Fruit fly (Drosophila melanogaster) whole organism, adult: ENCODE results near the gene Ugt37C2.
A peak's percentile ranks its signal among the peaks of the same experiment; 100 is the strongest.

ENCODE experiments used
- CG11617 ChIP-seq: fragments of 200-800 bp; sonication (Bioruptor generic); optimal IDR thresholded peaks from 2 replicates; lab custom pipeline; 2017; ENCODE audit warnings: mild to moderate bottlenecking, missing biosample characterization, missing genetic modification reagents, missing genetic modification characterization
- CG12768 ChIP-seq: fragments of 200-800 bp; sonication (Bioruptor generic); optimal IDR thresholded peaks from 2 replicates; lab custom pipeline; 2017; ENCODE audit warnings: missing biosample characterization, missing genetic modification characterization, mild to moderate bottlenecking, moderate library complexity, missing genetic modification reagents
- CG14711 ChIP-seq: fragments of 200-800 bp; sonication (Bioruptor generic); optimal IDR thresholded peaks from 2 replicates; lab custom pipeline; 2018; ENCODE audit warnings: missing biosample characterization, mild to moderate bottlenecking, missing genetic modification characterization, moderate library complexity
- CG1620 ChIP-seq: fragments of 200-800 bp; sonication (Bioruptor generic); optimal IDR thresholded peaks from 2 replicates; lab custom pipeline; 2016; ENCODE audit warnings: missing biosample characterization, missing genetic modification characterization
- CG33017 ChIP-seq: fragments of 200-800 bp; sonication (Bioruptor generic); optimal IDR thresholded peaks from 2 replicates; lab custom pipeline; 2018; ENCODE audit warnings: missing biosample characterization, mild to moderate bottlenecking, missing genetic modification characterization, moderate library complexity
- CG5204 ChIP-seq: fragments of 200-800 bp; sonication (Bioruptor generic); optimal IDR thresholded peaks from 2 replicates; lab custom pipeline; 2016; ENCODE audit warnings: missing biosample characterization, missing genetic modification characterization
- CG7045 ChIP-seq: fragments of 200-800 bp; sonication (Bioruptor generic); optimal IDR thresholded peaks from 2 replicates; lab custom pipeline; 2017; ENCODE audit warnings: missing biosample characterization, mild to moderate bottlenecking, missing genetic modification characterization
- CG7101 ChIP-seq: fragments of 200-800 bp; sonication (Bioruptor generic); optimal IDR thresholded peaks from 2 replicates; lab custom pipeline; 2018; ENCODE audit warnings: missing biosample characterization, mild to moderate bottlenecking, missing genetic modification characterization, moderate library complexity
- Clk ChIP-seq: fragments of 200-800 bp; sonication (Bioruptor generic); optimal IDR thresholded peaks from 2 replicates; lab custom pipeline; 2017; ENCODE audit warnings: missing biosample characterization, missing genetic modification characterization
- Crg-1 ChIP-seq: fragments of 200-800 bp; sonication (Bioruptor generic); optimal IDR thresholded peaks from 2 replicates; lab custom pipeline; 2016; ENCODE audit warnings: missing biosample characterization, missing genetic modification characterization
- Hr96 ChIP-seq: fragments of 200-800 bp; sonication (Bioruptor generic); optimal IDR thresholded peaks from 2 replicates; lab custom pipeline; 2016; ENCODE audit warnings: missing biosample characterization, missing genetic modification characterization
- Mnt ChIP-seq: fragments of 200-800 bp; sonication (Bioruptor generic); optimal IDR thresholded peaks from 2 replicates; lab custom pipeline; 2016; ENCODE audit warnings: missing biosample characterization, mild to moderate bottlenecking, missing genetic modification characterization
- bab1 ChIP-seq: fragments of 200-800 bp; sonication (Bioruptor generic); optimal IDR thresholded peaks from 3 replicates; lab custom pipeline; 2019; ENCODE audit warnings: missing biosample characterization, mild to moderate bottlenecking, missing genetic modification characterization, moderate library complexity
- cic ChIP-seq: fragments of 200-800 bp; sonication (Bioruptor generic); optimal IDR thresholded peaks from 2 replicates; lab custom pipeline; 2017; ENCODE audit warnings: missing biosample characterization, mild to moderate bottlenecking, missing genetic modification characterization, moderate library complexity
- cnc ChIP-seq, 2 experiments: fragments of >200 bp; optimal IDR thresholded peaks; 2 replicates each; lab custom pipeline; 2017
- kay ChIP-seq: fragments of 200-800 bp; sonication (Bioruptor generic); peaks from one replicate; lab custom pipeline; 2016; ENCODE audit warnings: missing biosample characterization, missing genetic modification characterization, borderline replicate concordance
- ovo ChIP-seq: fragments of 200-800 bp; sonication (Bioruptor generic); optimal IDR thresholded peaks from 2 replicates; lab custom pipeline; 2016; ENCODE audit warnings: missing biosample characterization, missing genetic modification characterization
- pad ChIP-seq: fragments of 200-800 bp; sonication (Bioruptor generic); optimal IDR thresholded peaks from 3 replicates; lab custom pipeline; 2017; ENCODE audit warnings: missing biosample characterization, missing genetic modification characterization, mild to moderate bottlenecking, moderate library complexity, missing genetic modification reagents
- tj ChIP-seq: fragments of 200-800 bp; sonication (Bioruptor generic); optimal IDR thresholded peaks from 3 replicates; lab custom pipeline; 2017; ENCODE audit warnings: missing biosample characterization, mild to moderate bottlenecking, missing genetic modification characterization, moderate library complexity
- toe ChIP-seq: fragments of 200-800 bp; sonication (Bioruptor generic); optimal IDR thresholded peaks from 2 replicates; lab custom pipeline; 2016; ENCODE audit warnings: missing biosample characterization, missing genetic modification characterization

Gene Ugt37C2

DNA sequence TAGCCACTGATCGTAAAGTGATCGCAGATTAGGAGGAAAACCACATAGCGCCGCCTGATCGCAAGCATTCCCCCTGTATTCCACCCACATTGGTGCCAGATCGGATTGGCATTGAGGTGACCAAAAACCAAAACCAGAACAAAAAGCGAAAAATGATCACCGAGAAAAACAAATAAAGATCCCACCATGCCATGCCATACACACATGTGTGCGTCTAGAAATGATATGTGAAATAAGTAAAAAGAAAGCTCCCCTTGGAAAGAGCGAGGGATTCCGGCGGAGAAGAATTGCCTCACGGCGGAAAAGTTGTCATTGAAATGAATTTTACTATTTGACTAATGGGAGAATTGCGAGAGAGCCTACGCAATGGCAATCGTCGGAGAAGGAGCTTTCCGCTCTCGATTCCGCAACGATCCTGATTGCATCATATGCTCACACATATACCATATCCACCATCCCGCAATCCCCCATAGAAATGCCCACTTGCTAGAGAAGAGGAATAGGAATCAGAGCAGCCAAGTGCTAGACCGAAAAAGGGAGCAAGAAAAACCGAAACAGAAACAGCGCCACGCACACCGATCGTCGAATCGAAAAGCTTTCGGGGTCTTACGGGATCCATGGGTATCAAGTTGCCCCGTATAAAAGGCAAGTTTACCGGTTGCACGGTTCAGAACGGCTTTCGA, 27.8 kb upstream of the Ugt37C2 start, which contains the start of gene Mhc:
Mhc (plus strand) TSS at position 497 of the 683 bp plus-strand sequence.
- no peak for TF ChIP-seq CG1620 (GFP tag; lab: Kevin White, UChicago)
- no peak for TF ChIP-seq cic (GFP tag; lab: Kevin White, UChicago)
- TF ChIP-seq bab1 (GFP tag; lab: Kevin White, UChicago) = no peak
- TF ChIP-seq CG7101 (tag; lab: Kevin White, UChicago) = no peak
- TF ChIP-seq Hr96 (GFP tag; lab: Kevin White, UChicago) = no peak
- no peak for TF ChIP-seq CG5204 (GFP tag; lab: Kevin White, UChicago)
- TF ChIP-seq kay (GFP tag; lab: Kevin White, UChicago) = no peak
- TF ChIP-seq CG11617 (GFP tag; lab: Kevin White, UChicago) = no peak
- no peak for TF ChIP-seq ovo (GFP tag; lab: Kevin White, UChicago)
- no peak for TF ChIP-seq pad (GFP tag; lab: Kevin White, UChicago)
- TF ChIP-seq CG12768 (GFP tag; lab: Kevin White, UChicago) = no peak
- no peak for TF ChIP-seq Clk
- no peak for TF ChIP-seq CG33017
- no peak for TF ChIP-seq Crg-1 (GFP tag; lab: Kevin White, UChicago)
- no peak for TF ChIP-seq toe
- TF ChIP-seq Mnt = no peak
- no peak for TF ChIP-seq cnc (optimal IDR thresholded peaks at IDR 0.05; lab: Kevin White, UChicago)
- no peak for TF ChIP-seq tj (GFP tag; lab: Kevin White, UChicago)
- no peak for TF ChIP-seq CG14711 (tag; lab: Kevin White, UChicago)
- no peak for TF ChIP-seq CG7045 (GFP tag; lab: Kevin White, UChicago)

- TF ChIP-seq kay (GFP tag; lab: Kevin White, UChicago) (no peak), ovo (GFP tag; lab: Kevin White, UChicago) (no peak), CG1620 (GFP tag; lab: Kevin White, UChicago) (no peak), bab1 (GFP tag; lab: Kevin White, UChicago) (no peak)
These were observed 6.5 kb upstream of the Ugt37C2 start for dm6 chr2L:16787548-16787947.

dm6 chr2L:16788885-16789284, 5.1 kb upstream of the Ugt37C2 start:
- TF ChIP-seq bab1 (GFP tag; lab: Kevin White, UChicago) (no peak), kay (GFP tag; lab: Kevin White, UChicago) (peak; percentile 2), Mnt (no peak), ovo (GFP tag; lab: Kevin White, UChicago) (no peak)

- TF ChIP-seq CG14711 (tag; lab: Kevin White, UChicago) = no peak
- no peak for TF ChIP-seq pad (GFP tag; lab: Kevin White, UChicago)
These were observed 4.1 kb upstream of the Ugt37C2 start for dm6 chr2L:16789880-16790279.

DNA sequence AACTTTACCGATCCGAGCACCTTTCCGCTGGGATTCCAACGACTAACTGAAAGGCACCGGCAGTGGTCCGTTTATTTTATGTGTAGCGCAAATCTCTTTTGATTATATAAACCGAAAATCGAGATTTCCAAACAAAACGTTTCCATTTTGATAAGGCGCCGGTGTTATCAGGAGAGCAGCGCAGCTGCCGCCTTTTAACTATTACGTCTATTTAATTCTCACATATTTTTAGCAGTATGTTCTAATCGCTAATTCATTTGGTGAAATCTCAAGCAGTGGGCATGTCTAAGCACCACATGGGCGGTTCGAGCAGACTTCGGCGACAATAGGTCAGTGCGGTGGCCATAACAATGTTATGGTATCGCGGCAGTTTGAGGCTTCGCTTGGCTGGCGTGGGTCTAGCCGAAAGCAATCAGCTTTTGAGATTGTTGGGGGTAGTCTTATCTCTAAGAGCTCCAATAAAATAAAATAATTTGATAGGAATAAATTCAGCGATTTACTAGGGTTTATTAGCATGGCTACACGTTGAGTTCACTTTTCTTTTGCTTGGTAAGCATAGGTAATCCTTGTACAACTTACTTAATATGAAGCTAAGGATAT, 3.2 kb upstream of the Ugt37C2 start, which contains the start of gene Cyt-b5-r:
Cyt-b5-r (minus strand) TSS at position 51 of the 600 bp plus-strand sequence.
- no peak for TF ChIP-seq CG12768 (GFP tag; lab: Kevin White, UChicago)
- TF ChIP-seq CG5204 (GFP tag; lab: Kevin White, UChicago) = no peak
- peak; percentile 5 for TF ChIP-seq cic (GFP tag; lab: Kevin White, UChicago)
- no peak for TF ChIP-seq Clk
- peak; percentile 6 for TF ChIP-seq Mnt
- TF ChIP-seq bab1 (GFP tag; lab: Kevin White, UChicago) = no peak
- no peak for TF ChIP-seq CG14711 (tag; lab: Kevin White, UChicago)
- no peak for TF ChIP-seq toe
- no peak for TF ChIP-seq Hr96 (GFP tag; lab: Kevin White, UChicago)
- no peak for TF ChIP-seq kay (GFP tag; lab: Kevin White, UChicago)
- TF ChIP-seq CG7101 (tag; lab: Kevin White, UChicago) = no peak
- no peak for TF ChIP-seq pad (GFP tag; lab: Kevin White, UChicago)
- no peak for TF ChIP-seq Crg-1 (GFP tag; lab: Kevin White, UChicago)

DNA sequence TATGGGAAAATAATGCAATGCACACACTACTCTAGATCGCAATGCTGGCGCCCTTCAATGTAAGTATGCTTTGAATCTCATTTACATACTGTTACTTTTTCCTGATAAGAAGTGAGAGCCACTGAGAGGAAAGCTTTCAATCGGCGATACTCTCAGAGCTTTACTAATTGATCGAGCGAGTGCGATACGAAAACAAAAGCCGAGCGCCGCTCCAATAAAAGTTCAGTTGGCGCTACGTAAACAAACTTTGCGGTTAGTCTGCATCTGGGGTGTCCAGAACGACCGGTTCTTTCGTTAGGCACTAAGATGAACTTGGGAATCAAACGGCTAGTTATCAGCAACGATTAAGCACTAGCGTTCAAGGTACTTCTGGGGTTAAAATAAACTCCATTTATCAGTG, 2.7 kb upstream of the Ugt37C2 start, which contains the start of gene CG17928:
CG17928 (plus strand) TSS at position 224 of the 400 bp plus-strand sequence.
- TF ChIP-seq Clk = no peak
- peak; percentile 74 for TF ChIP-seq kay (GFP tag; lab: Kevin White, UChicago)

dm6 chr2L:16796104-16796645, 2.2 kb downstream of the Ugt37C2 start, which contains the start of gene Ugt37E1:
Gene Ugt37E1 (plus strand): TSS chr2L:16796595.
- TF ChIP-seq CG1620 (GFP tag; lab: Kevin White, UChicago) (no peak), kay (GFP tag; lab: Kevin White, UChicago) (peak; percentile 58), toe (no peak)
